Fruit fly (Drosophila melanogaster): ENCODE results near the gene Pmvk.

The Pmvk gene

dm6 chr2L:19582185-19582584, 2.0 kb upstream of the Pmvk start, which contains the start of gene Hakai (continued):
- TF ChIP-seq tio (GFP tag; optimal IDR thresholded peaks at IDR 0.05) (no peak), ttk (GFP tag; IDR thresholded peaks at IDR 0.05) (no peak), CG15073 (GFP tag; optimal IDR thresholded peaks at IDR 0.05) (no peak), CG30020 (tag; optimal IDR thresholded peaks at IDR 0.05) (peak; percentile 33), CG2129 (GFP tag; IDR thresholded peaks at IDR 0.05; ENCODE audit: partially characterized antibody) (no peak), HLH3B (GFP tag; IDR thresholded peaks at IDR 0.05) (0 out of 2 replicates have a peak, but pooled peaks have one; percentile 36), fd102C (GFP tag; optimal IDR thresholded peaks at IDR 0.05) (no peak), Hsf (GFP tag; optimal IDR thresholded peaks at IDR 0.05) (peak; percentile 53), lola (GFP tag; optimal IDR thresholded peaks at IDR 0.05) (peak in 1 of 3 experiments; percentile 15), Pdp1 (GFP tag; optimal IDR thresholded peaks at IDR 0.05) (peak; percentile 59 to 70), mld (GFP tag; IDR thresholded peaks at IDR 0.05; ENCODE audit: partially characterized antibody) (no peak), Fer3 (tag; optimal IDR thresholded peaks at IDR 0.05) (peak; percentile 0), Med (GFP tag) (peak; percentile 96), CG3995 (GFP tag; optimal IDR thresholded peaks at IDR 0.05) (peak; percentile 4), CG6272 (GFP tag; IDR thresholded peaks at IDR 0.05) (peak; percentile 50; the same call in 1 of the 2 replicates), CG18262 (tag; optimal IDR thresholded peaks at IDR 0.05) (peak; percentile 5), HHEX (GFP tag; optimal IDR thresholded peaks at IDR 0.05) (peak; percentile 32), Scr (GFP tag; IDR thresholded peaks at IDR 0.05; ENCODE audit: partially characterized antibody) (peak; percentile 59), trem (tag; optimal IDR thresholded peaks at IDR 0.05) (peak; percentile 70), croc (GFP tag; conservative IDR thresholded peaks at IDR 0.05) (peak; percentile 46; the same call in 2 of the 3 replicates), CG3281 (GFP tag; optimal IDR thresholded peaks at IDR 0.05) (peak; percentile 73), CG1647 (GFP tag; optimal IDR thresholded peaks at IDR 0.05) (peak; percentile 72), CG6791 (GFP tag; IDR thresholded peaks at IDR 0.05; ENCODE audit: partially characterized antibody) (peak; percentile 64; the same call in 2 of the 3 replicates), oc (tag; optimal IDR thresholded peaks at IDR 0.05) (no peak), esg (GFP tag; conservative IDR thresholded peaks at IDR 0.05) (peak; percentile 48), CG11560 (tag; IDR thresholded peaks at IDR 0.05) (peak; percentile 33; the same call in 1 of the 3 replicates), CG12299 (tag; optimal IDR thresholded peaks at IDR 0.05) (no peak), CG9437 (GFP tag; optimal IDR thresholded peaks at IDR 0.05) (no peak), Stat92E (GFP tag; optimal IDR thresholded peaks at IDR 0.05) (no peak), HLH54F (GFP tag; optimal IDR thresholded peaks at IDR 0.05) (peak; percentile 73), Vsx1 (GFP tag; optimal IDR thresholded peaks at IDR 0.05) (no peak), CG17612 (GFP tag; IDR thresholded peaks at IDR 0.05) (no peak), peb (GFP tag; IDR thresholded peaks at IDR 0.05) (peak; percentile 51), ac (GFP tag; optimal IDR thresholded peaks at IDR 0.05) (no peak), Dbx (GFP tag; IDR thresholded peaks at IDR 0.05) (peak; percentile 69; the same call in 2 of the 3 replicates), nau (GFP tag; optimal IDR thresholded peaks at IDR 0.05) (no peak), gsb-n (tag; optimal IDR thresholded peaks at IDR 0.05) (peak; percentile 28), Dek (tag; optimal IDR thresholded peaks at IDR 0.05) (no peak), tin (GFP tag; optimal IDR thresholded peaks at IDR 0.05) (peak; percentile 70), CG7745 (tag; optimal IDR thresholded peaks at IDR 0.05) (no peak), CG34376 (GFP tag; optimal IDR thresholded peaks at IDR 0.05) (peak; percentile 82), so (GFP tag; IDR thresholded peaks at IDR 0.05) (0 out of 3 replicates have a peak, but pooled peaks have one; percentile 49), sob (GFP tag; IDR thresholded peaks at IDR 0.05) (peak; percentile 60), CG12659 (GFP tag; optimal IDR thresholded peaks at IDR 0.05) (peak; percentile 71), CG14710 (tag; optimal IDR thresholded peaks at IDR 0.05) (peak; percentile 60), HmgD (GFP tag; optimal IDR thresholded peaks at IDR 0.05) (peak; percentile 13), gfzf (GFP tag; optimal IDR thresholded peaks at IDR 0.05) (peak; percentile 31), az2 (GFP tag; optimal IDR thresholded peaks at IDR 0.05) (peak; percentile 51), CG8388 (GFP tag; optimal IDR thresholded peaks at IDR 0.05) (peak; percentile 37)

Data from whole organism, embryonic.